Fruit fly (Drosophila melanogaster) whole organism, embryonic: ENCODE measurements around the gene CG15296.
A peak's percentile ranks its signal among the peaks of the same experiment; 100 is the strongest.

Experiments
- Atf3 ChIP-seq: fragments of 200-800 bp; sonication (Bioruptor generic); optimal IDR thresholded peaks from 3 replicates; lab custom pipeline; 2016; ENCODE audit warnings: missing biosample characterization, missing genetic modification characterization
- Bdp1 ChIP-seq: fragments of 200-800 bp; sonication (Bioruptor generic); optimal IDR thresholded peaks from 3 replicates; lab custom pipeline; 2016; ENCODE audit warnings: missing biosample characterization, missing genetic modification characterization
- CG1024 ChIP-seq: fragments of 200-800 bp; sonication (Bioruptor generic); IDR thresholded peaks from 2 replicates; pipeline ENCODE4 v1.3.6; 2022; ENCODE audit warnings: missing biosample characterization, missing genetic modification characterization
- CG10274 ChIP-seq: fragments of 200-800 bp; sonication (Bioruptor generic); optimal IDR thresholded peaks from 3 replicates; lab custom pipeline; 2017; ENCODE audit warnings: missing biosample characterization, mild to moderate bottlenecking, missing genetic modification characterization
- CG10543 ChIP-seq: fragments of 200-800 bp; sonication (Bioruptor generic); optimal IDR thresholded peaks from 3 replicates; lab custom pipeline; 2017; ENCODE audit warnings: missing biosample characterization, mild to moderate bottlenecking, missing genetic modification characterization, moderate library complexity
- CG10654 ChIP-seq: fragments of 200-800 bp; sonication (Bioruptor generic); optimal IDR thresholded peaks from 2 replicates; lab custom pipeline; 2016; ENCODE audit warnings: missing biosample characterization, missing genetic modification characterization
- CG16813 ChIP-seq: fragments of 200-800 bp; sonication (Bioruptor generic); IDR thresholded peaks from 3 replicates; pipeline ENCODE4 v1.3.6; 2022; ENCODE audit warnings: missing biosample characterization, missing genetic modification characterization; ENCODE audit not compliant: partially characterized antibody
- CG18011 ChIP-seq: fragments of 200-800 bp; sonication (Bioruptor generic); optimal IDR thresholded peaks from 2 replicates; lab custom pipeline; 2017; ENCODE audit warnings: missing biosample characterization, missing genetic modification characterization, mild to moderate bottlenecking, moderate library complexity, missing genotype
- CG30020 ChIP-seq: fragments of 200-800 bp; optimal IDR thresholded peaks from 2 replicates; lab custom pipeline; 2019; ENCODE audit warnings: missing biosample characterization, mild to moderate bottlenecking, missing genetic modification characterization, moderate library complexity
- CG3281 ChIP-seq: fragments of 200-800 bp; sonication (Bioruptor generic); optimal IDR thresholded peaks from 3 replicates; lab custom pipeline; 2017; ENCODE audit warnings: missing biosample characterization, mild to moderate bottlenecking, missing genetic modification characterization
- CG4328 ChIP-seq: fragments of 200-800 bp; sonication (Bioruptor generic); optimal IDR thresholded peaks from 3 replicates; lab custom pipeline; 2017; ENCODE audit warnings: missing biosample characterization, missing genetic modification reagents, missing genetic modification characterization
- CG4360 ChIP-seq: fragments of 200-800 bp; sonication (Bioruptor generic); IDR thresholded peaks from 2 replicates; pipeline ENCODE4 v1.3.6; 2022; ENCODE audit warnings: missing biosample characterization, missing genetic modification characterization
- CG6654 ChIP-seq: fragments of 200-800 bp; sonication (Bioruptor generic); optimal IDR thresholded peaks from 2 replicates; lab custom pipeline; 2017; ENCODE audit warnings: missing biosample characterization, mild to moderate bottlenecking, missing genetic modification characterization
- CG6765 ChIP-seq: fragments of 200-800 bp; sonication (Bioruptor generic); optimal IDR thresholded peaks from 3 replicates; lab custom pipeline; 2017; ENCODE audit warnings: missing biosample characterization, mild to moderate bottlenecking, missing genetic modification characterization
- CG8388 ChIP-seq: fragments of 200-800 bp; sonication (Bioruptor generic); optimal IDR thresholded peaks from 2 replicates; lab custom pipeline; 2019; ENCODE audit warnings: missing biosample characterization, mild to moderate bottlenecking, missing genetic modification characterization, moderate library complexity
- CG9876 ChIP-seq: fragments of 200-800 bp; sonication (Bioruptor generic); optimal IDR thresholded peaks from 2 replicates; lab custom pipeline; 2016; ENCODE audit warnings: missing biosample characterization, missing genetic modification characterization
- Dip2 ChIP-seq: fragments of 200-800 bp; sonication (Bioruptor generic); IDR thresholded peaks from 2 replicates; pipeline ENCODE4 v1.3.6; 2022; ENCODE audit warnings: missing biosample characterization, missing genetic modification characterization
- Doc3 ChIP-seq: fragments of 200-800 bp; sonication (Bioruptor generic); IDR thresholded peaks from 3 replicates; pipeline ENCODE4 v1.3.6; 2022; ENCODE audit warnings: missing biosample characterization, missing genetic modification characterization; ENCODE audit not compliant: partially characterized antibody
- Eip74EF ChIP-seq, 2 experiments: fragments of 200-800 bp in 1 of 2; fragments of >200 bp in 1 of 2; sonication (Bioruptor generic) in 1 of 2; optimal IDR thresholded peaks; 2 replicates each; lab custom pipeline; 2017 to 2019; ENCODE audit warnings: missing biosample characterization in 2 of 2, missing genetic modification characterization in 2 of 2, mild to moderate bottlenecking in 1 of 2, moderate library complexity in 1 of 2
- Ets97D ChIP-seq: fragments of 200-800 bp; sonication (Bioruptor generic); optimal IDR thresholded peaks from 3 replicates; lab custom pipeline; 2016; ENCODE audit warnings: missing biosample characterization, missing genetic modification characterization
- H15 ChIP-seq: fragments of 200-800 bp; sonication (Bioruptor generic); IDR thresholded peaks from 3 replicates; pipeline ENCODE4 v1.3.6; 2022; ENCODE audit warnings: missing biosample characterization, missing genetic modification characterization
- Hey ChIP-seq: fragments of 200-800 bp; sonication (Bioruptor generic); optimal IDR thresholded peaks from 3 replicates; lab custom pipeline; 2018; ENCODE audit warnings: missing biosample characterization, mild to moderate bottlenecking, missing genetic modification characterization
- Hr3 ChIP-seq: fragments of 200-800 bp; sonication (Bioruptor generic); optimal IDR thresholded peaks from 3 replicates; lab custom pipeline; 2016; ENCODE audit warnings: missing biosample characterization, missing genetic modification characterization
- Hsf ChIP-seq: fragments of 200-800 bp; sonication (Bioruptor generic); optimal IDR thresholded peaks from 3 replicates; lab custom pipeline; 2016; ENCODE audit warnings: missing biosample characterization, missing genetic modification characterization
- Lpt ChIP-seq: fragments of >200 bp; optimal IDR thresholded peaks from 2 replicates; lab custom pipeline; 2018; ENCODE audit warnings: missing biosample characterization, missing genetic modification characterization
- Oaz ChIP-seq: fragments of 200-800 bp; sonication (Bioruptor generic); IDR thresholded peaks from 2 replicates; pipeline ENCODE4 v1.3.6; 2022; ENCODE audit warnings: missing biosample characterization, missing genetic modification characterization
- Trl ChIP-seq, 3 experiments: fragments of >200 bp in 2 of 3; fragments of 200-800 bp in 1 of 3; sonication (Bioruptor generic) in 1 of 3; optimal IDR thresholded peaks; 2 replicates in 1 of 3; 3 replicates in 2 of 3; lab custom pipeline; 2016 to 2017; ENCODE audit warnings: missing biosample characterization in 1 of 3, missing genetic modification characterization in 1 of 3
- Usf ChIP-seq: fragments of 200-800 bp; sonication (Bioruptor generic); optimal IDR thresholded peaks from 2 replicates; lab custom pipeline; 2017; ENCODE audit warnings: missing genotype, missing biosample characterization, missing genetic modification characterization
- chinmo ChIP-seq: fragments of 200-800 bp; sonication (Bioruptor generic); IDR thresholded peaks from 4 replicates; pipeline ENCODE4 v1.3.6; 2022; ENCODE audit warnings: missing biosample characterization, missing genetic modification characterization; ENCODE audit not compliant: partially characterized antibody
- gem ChIP-seq: fragments of 200-800 bp; sonication (Bioruptor generic); optimal IDR thresholded peaks from 2 replicates; lab custom pipeline; 2019; ENCODE audit warnings: missing biosample characterization, mild to moderate bottlenecking, missing genetic modification characterization, moderate library complexity
- insv ChIP-seq, 2 experiments: fragments of 200-800 bp; sonication (Bioruptor generic); optimal IDR thresholded peaks; 3 replicates each; lab custom pipeline; 2016 to 2018; ENCODE audit warnings: missing biosample characterization in 2 of 2, missing genetic modification characterization in 2 of 2
- jigr1 ChIP-seq: fragments of 200-800 bp; sonication (Bioruptor generic); IDR thresholded peaks from 3 replicates; pipeline ENCODE4 v1.3.6; 2022; ENCODE audit warnings: missing biosample characterization, missing genetic modification characterization
- jing ChIP-seq: fragments of 200-800 bp; sonication (Bioruptor generic); optimal IDR thresholded peaks from 2 replicates; lab custom pipeline; 2018; ENCODE audit warnings: missing biosample characterization, mild to moderate bottlenecking, missing genetic modification characterization
- kay ChIP-seq: fragments of 200-800 bp; sonication (Bioruptor generic); optimal IDR thresholded peaks from 2 replicates; lab custom pipeline; 2016; ENCODE audit warnings: missing biosample characterization, missing genetic modification characterization
- pan ChIP-seq, 4 experiments: fragments of >200 bp in 3 of 4; fragments of 200-800 bp in 1 of 4; sonication (Bioruptor generic) in 1 of 4; optimal IDR thresholded peaks in 3 of 4; IDR thresholded peaks in 1 of 4; 2 replicates each; pipeline versions ENCODE4 v1.3.6 to Lab custom; 2017 to 2022; ENCODE audit warnings: missing biosample characterization in 2 of 4, missing genetic modification characterization in 2 of 4, mixed read lengths in 1 of 4
- scrt ChIP-seq: fragments of 200-800 bp; sonication (Bioruptor generic); optimal IDR thresholded peaks from 2 replicates; lab custom pipeline; 2018; ENCODE audit warnings: missing biosample characterization, mild to moderate bottlenecking, missing genetic modification characterization, moderate library complexity
- sim ChIP-seq: fragments of 200-800 bp; sonication (Bioruptor generic); IDR thresholded peaks from 2 replicates; pipeline ENCODE4 v1.3.6; 2022; ENCODE audit warnings: missing biosample characterization, missing genetic modification characterization
- sna ChIP-seq: fragments of 200-800 bp; sonication (Bioruptor generic); IDR thresholded peaks from 2 replicates; pipeline ENCODE4 v1.3.6; 2022; ENCODE audit warnings: missing biosample characterization, missing genetic modification characterization; ENCODE audit not compliant: partially characterized antibody
- sob ChIP-seq: fragments of 200-800 bp; sonication (Bioruptor generic); IDR thresholded peaks from 2 replicates; pipeline ENCODE4 v1.3.6; 2022; ENCODE audit warnings: missing biosample characterization, missing genetic modification characterization
- ssp ChIP-seq: fragments of 200-800 bp; sonication (Bioruptor generic); IDR thresholded peaks from 2 replicates; pipeline ENCODE4 v1.3.6; 2022; ENCODE audit warnings: missing biosample characterization, missing genetic modification characterization
- tap ChIP-seq: fragments of 200-800 bp; optimal IDR thresholded peaks from 3 replicates; lab custom pipeline; 2019; ENCODE audit warnings: missing biosample characterization, mild to moderate bottlenecking, missing genetic modification characterization, moderate library complexity
- tna ChIP-seq: fragments of 200-800 bp; sonication (Bioruptor generic); IDR thresholded peaks from 2 replicates; pipeline ENCODE4 v1.3.6; 2022; ENCODE audit warnings: missing biosample characterization, missing genetic modification characterization; ENCODE audit not compliant: partially characterized antibody
- trem ChIP-seq: fragments of 200-800 bp; optimal IDR thresholded peaks from 3 replicates; lab custom pipeline; 2019; ENCODE audit warnings: missing biosample characterization, mild to moderate bottlenecking, missing genetic modification characterization, moderate library complexity
- trh ChIP-seq: fragments of 200-800 bp; sonication (Bioruptor generic); optimal IDR thresholded peaks from 2 replicates; lab custom pipeline; 2016; ENCODE audit warnings: missing biosample characterization, missing genetic modification characterization
- usp ChIP-seq: fragments of >200 bp; optimal IDR thresholded peaks from 2 replicates; lab custom pipeline; 2017; ENCODE audit warnings: missing biosample characterization, missing genetic modification characterization
- zen ChIP-seq: fragments of 200-800 bp; sonication (Bioruptor generic); optimal IDR thresholded peaks from 3 replicates; lab custom pipeline; 2018; ENCODE audit warnings: missing biosample characterization, mild to moderate bottlenecking, missing genetic modification characterization, moderate library complexity
- zfh2 ChIP-seq: fragments of 200-800 bp; sonication (Bioruptor generic); optimal IDR thresholded peaks from 2 replicates; lab custom pipeline; 2016; ENCODE audit warnings: missing biosample characterization, missing genetic modification characterization

Gene CG15296

DNA sequence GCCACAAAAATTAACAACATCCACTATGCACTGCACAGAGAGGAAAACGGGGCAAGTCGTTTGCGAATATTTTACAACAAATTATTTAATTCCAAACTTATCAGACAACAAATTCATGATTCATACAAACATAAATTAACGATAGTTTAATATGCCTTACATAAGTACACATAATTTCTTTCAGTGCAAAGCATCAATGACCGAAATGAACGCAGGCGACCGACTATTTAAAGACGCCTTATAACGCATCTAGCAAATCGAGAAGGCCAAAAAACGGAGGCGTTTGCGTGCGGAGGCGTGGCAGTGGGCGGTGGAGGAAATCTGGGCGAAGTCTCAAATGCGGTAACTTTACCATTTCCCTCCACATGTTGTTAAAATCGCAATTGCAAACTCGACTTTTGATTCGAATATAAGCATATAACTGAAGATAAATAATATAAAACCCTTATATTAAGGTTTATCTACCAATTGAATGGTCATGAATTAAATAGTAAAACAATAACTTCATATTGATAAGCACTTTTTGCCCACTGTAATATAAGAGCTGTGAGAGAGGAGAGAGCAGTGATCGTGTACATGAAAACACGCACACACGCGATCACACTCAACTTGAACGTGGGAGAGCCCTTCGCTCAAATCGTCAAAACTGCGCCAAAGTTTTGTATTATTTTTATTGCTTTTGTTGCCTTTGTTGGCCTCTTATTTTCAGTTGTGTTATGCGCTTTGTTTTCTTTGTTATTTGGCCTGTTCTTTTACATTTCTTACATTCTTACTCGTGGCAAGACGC, 19.1 kb downstream of the CG15296 start (continued):
- TF ChIP-seq tap (tag; lab: Kevin White, UChicago) (peak; percentile 92), tna (GFP tag; lab: Robert Waterston, UW) (no peak), Eip74EF (GFP tag; optimal IDR thresholded peaks at IDR 0.05; lab: Kevin White, UChicago) (peak in 1 of 2 experiments; percentile 93), CG16813 (GFP tag; lab: Robert Waterston, UW) (no peak), CG10654 (peak; percentile 88), zen (tag; lab: Kevin White, UChicago) (peak; percentile 67), zfh2 (peak; percentile 60), CG6654 (peak; percentile 71), CG8388 (GFP tag; lab: Kevin White, UChicago) (peak; percentile 91), Hey (no peak), trem (peak; percentile 69), CG30020 (tag; lab: Kevin White, UChicago) (peak; percentile 57), kay (GFP tag; lab: Kevin White, UChicago) (peak; percentile 69), jigr1 (GFP tag; lab: Robert Waterston, UW) (peak; percentile 78; the same call in 2 of the 3 replicates), insv (GFP tag; optimal IDR thresholded peaks at IDR 0.05; lab: Kevin White, UChicago) (no peak), pan (optimal IDR thresholded peaks at IDR 0.05; lab: Kevin White, UChicago) (no peak), pan (GFP tag; optimal IDR thresholded peaks at IDR 0.05 in 1 of 2, IDR thresholded peaks at IDR 0.05 in 1 of 2) (peak in 1 of 2 experiments; percentile 91), Ets97D (peak; percentile 73), CG4360 (GFP tag; lab: Robert Waterston, UW) (peak; percentile 36; the same call in 1 of the 2 replicates), Lpt (GFP tag; lab: Kevin White, UChicago) (no peak), CG18011 (GFP tag; lab: Kevin White, UChicago) (peak; percentile 66), Doc3 (GFP tag; lab: Robert Waterston, UW) (no peak), usp (GFP tag; lab: Kevin White, UChicago) (no peak), CG9876 (peak; percentile 78), scrt (GFP tag; lab: Kevin White, UChicago) (peak; percentile 72), ssp (GFP tag; lab: Robert Waterston, UW) (peak; percentile 79), Oaz (GFP tag; lab: Robert Waterston, UW) (peak; percentile 82), sob (GFP tag; lab: Robert Waterston, UW) (peak; percentile 81), CG1024 (GFP tag; lab: Robert Waterston, UW) (peak; percentile 84), sim (GFP tag; lab: Robert Waterston, UW) (peak; percentile 78), H15 (GFP tag; lab: Robert Waterston, UW) (peak; percentile 86), trh (GFP tag; lab: Kevin White, UChicago) (peak; percentile 72), sna (no peak), Bdp1 (GFP tag; lab: Kevin White, UChicago) (peak; percentile 76), Hsf (peak; percentile 89), Dip2 (GFP tag; lab: Robert Waterston, UW) (peak; percentile 23; the same call in 1 of the 2 replicates), Trl (optimal IDR thresholded peaks at IDR 0.05; lab: Kevin White, UChicago) (peak; percentile 72 to 81), Trl (GFP tag; optimal IDR thresholded peaks at IDR 0.05; lab: Kevin White, UChicago) (peak; percentile 73), CG4328 (GFP tag; lab: Kevin White, UChicago) (peak; percentile 64), gem (tag; lab: Kevin White, UChicago) (peak; percentile 94), CG10274 (GFP tag; lab: Kevin White, UChicago) (peak; percentile 80), Usf (GFP tag; lab: Kevin White, UChicago) (peak; percentile 50), jing (GFP tag; lab: Kevin White, UChicago) (peak; percentile 92), CG10543 (GFP tag; lab: Kevin White, UChicago) (peak; percentile 43), CG6765 (peak; percentile 78), chinmo (GFP tag; lab: Robert Waterston, UW) (no peak; the same call in 3 of the 4 replicates), Atf3 (peak; percentile 85), Hr3 (GFP tag; lab: Kevin White, UChicago) (peak; percentile 85), CG3281 (GFP tag; lab: Kevin White, UChicago) (peak; percentile 85)
